Worm (Caenorhabditis elegans): Measurements from ENCODE around the gene fbxa-156.

The fbxa-156 gene

ce11 chrV:17871049-17871448 lies 25.5 kb downstream of the fbxa-156 start, which contains the start of gene phf-14:
TSS of gene phf-14 (plus strand) at chrV:17871393.
- TF ChIP-seq Y105C5A.15 (GFP tag; IDR thresholded peaks at IDR 0.05) (no peak), lin-15B (tag; optimal IDR thresholded peaks at IDR 0.05) (no peak), dmd-8 (GFP tag; IDR thresholded peaks at IDR 0.05) (no peak), hif-1 (tag; optimal IDR thresholded peaks at IDR 0.05) (no peak), pha-4 (GFP tag; IDR thresholded peaks at IDR 0.05) (no peak), pha-4 (tag; optimal IDR thresholded peaks at IDR 0.05) (no peak), ceh-44 (GFP tag; IDR thresholded peaks at IDR 0.05) (no peak), ctbp-1 (GFP tag; IDR thresholded peaks at IDR 0.05) (no peak), nhr-41 (GFP tag; IDR thresholded peaks at IDR 0.05) (no peak), aha-1 (tag) (peak; percentile 71), ZK337.2 (GFP tag; IDR thresholded peaks at IDR 0.05) (no peak), T26A8.4 (GFP tag; IDR thresholded peaks at IDR 0.05) (no peak), dve-1 (tag; optimal IDR thresholded peaks at IDR 0.05; ENCODE audit: insufficient read depth) (peak; percentile 48), ztf-7 (tag; optimal IDR thresholded peaks at IDR 0.05) (peak; percentile 9), egl-27 (tag; optimal IDR thresholded peaks at IDR 0.05) (no peak), hlh-30 (tag; optimal IDR thresholded peaks at IDR 0.05; ENCODE audit: insufficient read depth) (peak; percentile 7), nhr-237 (tag; optimal IDR thresholded peaks at IDR 0.05) (no peak), vab-7 (GFP tag; IDR thresholded peaks at IDR 0.05) (no peak), spr-1 (tag; optimal IDR thresholded peaks at IDR 0.05) (no peak), nhr-111 (GFP tag; optimal IDR thresholded peaks at IDR 0.05) (no peak), duxl-1 (tag; optimal IDR thresholded peaks at IDR 0.05; ENCODE audit: poor library complexity) (peak; percentile 41), dpl-1 (GFP tag; optimal IDR thresholded peaks at IDR 0.05) (peak; percentile 68), rbr-2 (tag; optimal IDR thresholded peaks at IDR 0.05) (peak; percentile 32), zip-11 (GFP tag; IDR thresholded peaks at IDR 0.05) (no peak), jun-1 (tag; optimal IDR thresholded peaks at IDR 0.05) (no peak), hmg-1.1 (GFP tag; IDR thresholded peaks at IDR 0.05) (no peak), nhr-42 (GFP tag; IDR thresholded peaks at IDR 0.05) (no peak), lsy-2 (tag; optimal IDR thresholded peaks at IDR 0.05) (peak in 1 of 2 experiments; percentile 81), madf-5 (GFP tag; IDR thresholded peaks at IDR 0.05) (no peak), mxl-2 (GFP tag; conservative IDR thresholded peaks at IDR 0.05) (no peak), mes-2 (tag; optimal IDR thresholded peaks at IDR 0.05; ENCODE audit: poor library complexity, severe bottlenecking) (peak; percentile 73), lin-38 (GFP tag; IDR thresholded peaks at IDR 0.05) (peak; percentile 98), mep-1 (tag; optimal IDR thresholded peaks at IDR 0.05) (peak; percentile 18), zfp-3 (GFP tag; conservative IDR thresholded peaks at IDR 0.05) (no peak), ces-1 (GFP tag; optimal IDR thresholded peaks at IDR 0.05) (no peak), nhr-28 (tag; optimal IDR thresholded peaks at IDR 0.05) (peak; percentile 15), unc-62 (GFP tag; optimal IDR thresholded peaks at IDR 0.05 in 1 of 2) (peak in 1 of 2 experiments; percentile 22), unc-62 (tag; optimal IDR thresholded peaks at IDR 0.05) (no peak), lin-29 (GFP tag; IDR thresholded peaks at IDR 0.05) (no peak), snpc-4 (tag; optimal IDR thresholded peaks at IDR 0.05) (no peak)

ce11 chrV:17870569-17870968 lies 26.0 kb downstream of the fbxa-156 start, which contains the start of gene csn-1:
TSS of gene csn-1 (minus strand) at chrV:17870651.
- peak; percentile 8 for TF ChIP-seq dpl-1 (GFP tag; optimal IDR thresholded peaks at IDR 0.05)
- TF ChIP-seq lin-38 (GFP tag; IDR thresholded peaks at IDR 0.05), result peak; percentile 92
- TF ChIP-seq lsy-2 (tag; optimal IDR thresholded peaks at IDR 0.05), result peak in 1 of 2 experiments; percentile 47
- TF ChIP-seq duxl-1 (tag; optimal IDR thresholded peaks at IDR 0.05; ENCODE audit: poor library complexity), result no peak

All from whole organism, L4 larva.